3 worm cellular contexts compared by ENCODE assay signal in the genomic region with DNA sequence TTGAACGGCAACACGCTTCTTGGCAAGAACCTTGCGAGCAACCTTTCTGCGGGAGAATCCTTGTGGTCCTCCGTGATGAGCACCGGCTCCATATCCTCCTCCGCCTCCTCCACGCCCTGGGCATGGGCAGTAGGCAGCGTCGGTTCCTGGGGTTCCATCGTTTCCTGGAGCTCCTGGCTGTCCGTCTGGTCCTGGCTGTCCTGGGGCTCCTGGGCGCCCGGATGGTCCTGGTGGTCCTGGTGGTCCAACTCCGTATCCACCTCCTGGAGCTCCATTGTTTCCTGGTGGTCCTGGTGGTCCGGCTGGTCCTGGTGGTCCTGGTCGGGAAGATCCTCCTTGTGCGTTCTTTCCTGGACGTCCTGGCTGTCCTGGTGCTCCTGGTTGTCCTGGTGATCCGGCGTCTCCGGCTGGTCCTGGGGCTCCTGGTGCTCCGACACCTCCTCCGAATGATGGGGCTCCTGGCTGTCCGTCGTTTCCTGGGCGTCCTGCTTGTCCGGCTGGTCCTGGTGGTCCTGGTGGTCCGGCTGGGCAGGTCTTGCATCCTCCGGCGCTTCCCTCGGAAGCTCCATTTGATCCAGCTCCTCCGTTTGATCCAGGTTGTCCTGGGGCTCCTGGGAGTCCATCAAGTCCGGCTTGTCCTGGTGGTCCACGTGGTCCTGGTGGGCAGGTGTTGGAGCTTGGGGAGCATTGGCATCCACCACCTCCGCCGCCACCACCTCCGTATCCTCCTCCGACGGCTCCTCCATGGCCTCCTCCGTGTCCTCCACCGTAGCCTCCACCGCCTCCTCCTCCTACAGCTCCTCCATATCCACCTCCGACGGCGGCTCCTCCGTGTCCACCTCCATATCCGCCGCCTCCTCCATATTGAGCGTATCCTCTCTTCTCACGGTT.
TF ChIP-seq lines count a peak whose summit lies in the region.

No protein-coding gene starts in this region.

TF ChIP-seq in whole organism, L4 larva, 104 proteins besides CTCF, POLR2A, EP300 and RAD21:
- no peak for TF ChIP-seq madf-9 (GFP tag; conservative IDR thresholded peaks at IDR 0.05; lab: Robert Waterston, UW)
- no peak for TF ChIP-seq snpc-1.2 (GFP tag; IDR thresholded peaks at IDR 0.05; lab: Robert Waterston, UW)
- no peak for TF ChIP-seq unc-130 (GFP tag; optimal IDR thresholded peaks at IDR 0.05; lab: Kevin White, UChicago)
- no peak for TF ChIP-seq ztf-7 (tag; optimal IDR thresholded peaks at IDR 0.05; lab: Kevin White, UChicago)
- TF ChIP-seq nhr-237 (tag; optimal IDR thresholded peaks at IDR 0.05; lab: Kevin White, UChicago): no peak
- TF ChIP-seq zip-2 (tag; optimal IDR thresholded peaks at IDR 0.05; lab: Kevin White, UChicago): no peak
- TF ChIP-seq rbr-2 (tag; optimal IDR thresholded peaks at IDR 0.05; lab: Kevin White, UChicago): no peak
- TF ChIP-seq F44E2.7 (GFP tag; IDR thresholded peaks at IDR 0.05; lab: Robert Waterston, UW): no peak
- no peak for TF ChIP-seq nhr-28 (tag; optimal IDR thresholded peaks at IDR 0.05; lab: Kevin White, UChicago)
- TF ChIP-seq mdt-29 (GFP tag; IDR thresholded peaks at IDR 0.05; lab: Robert Waterston, UW): no peak
- 0 out of 2 replicates have a peak, but pooled peaks have one; percentile 9 for TF ChIP-seq lin-38 (GFP tag; IDR thresholded peaks at IDR 0.05; lab: Robert Waterston, UW)
- peak; percentile 96 for TF ChIP-seq set-16 (GFP tag; IDR thresholded peaks at IDR 0.05; lab: Robert Waterston, UW)
- TF ChIP-seq fkh-10 (GFP tag; optimal IDR thresholded peaks at IDR 0.05; lab: Kevin White, UChicago): no peak

TF ChIP-seq in whole organism, midembryonic, 9 proteins besides CTCF, POLR2A, EP300 and RAD21:
- TF ChIP-seq flt-1 (GFP tag; IDR thresholded peaks at IDR 0.05; lab: Robert Waterston, UW) (no peak), ztf-23 (GFP tag; IDR thresholded peaks at IDR 0.05; lab: Robert Waterston, UW) (0 out of 2 replicates have a peak, but pooled peaks have one; percentile 20), ref-1 (GFP tag; conservative IDR thresholded peaks at IDR 0.05; lab: Robert Waterston, UW) (no peak), tab-1 (GFP tag; IDR thresholded peaks at IDR 0.05; lab: Robert Waterston, UW) (peak; percentile 51; the same call in 1 of the 2 replicates), T22C8.4 (GFP tag; IDR thresholded peaks at IDR 0.05; lab: Robert Waterston, UW) (no peak), ztf-29 (GFP tag; IDR thresholded peaks at IDR 0.05; lab: Robert Waterston, UW) (no peak), cog-1 (tag; optimal IDR thresholded peaks at IDR 0.05; lab: Kevin White, UChicago) (no peak), klf-2 (GFP tag; conservative IDR thresholded peaks at IDR 0.05; lab: Robert Waterston, UW) (no peak), med-1 (GFP tag; optimal IDR thresholded peaks at IDR 0.05; lab: Kevin White, UChicago; ENCODE audit: insufficient read depth) (no peak)

TF ChIP-seq in whole organism, young adult, 124 proteins besides CTCF, POLR2A, EP300 and RAD21:
- no peak for TF ChIP-seq cebp-1 (GFP tag; IDR thresholded peaks at IDR 0.05; lab: Robert Waterston, UW)
- TF ChIP-seq cebp-1 (tag; optimal IDR thresholded peaks at IDR 0.05; lab: Kevin White, UChicago): no peak
- TF ChIP-seq repo-1 (tag; optimal IDR thresholded peaks at IDR 0.05; lab: Kevin White, UChicago): peak; percentile 31
- TF ChIP-seq mcd-1 (GFP tag; IDR thresholded peaks at IDR 0.05; lab: Robert Waterston, UW): peak; percentile 23; the same call in 1 of the 2 replicates
- peak; percentile 66; the same call in 1 of the 2 replicates for TF ChIP-seq nhr-120 (GFP tag; IDR thresholded peaks at IDR 0.05; lab: Robert Waterston, UW)
- peak; percentile 92 for TF ChIP-seq egrh-3 (GFP tag; IDR thresholded peaks at IDR 0.05; lab: Robert Waterston, UW)
- TF ChIP-seq hmg-20 (GFP tag; IDR thresholded peaks at IDR 0.05; lab: Robert Waterston, UW): no peak
- TF ChIP-seq ccch-3 (GFP tag; optimal IDR thresholded peaks at IDR 0.05; lab: Kevin White, UChicago): no peak
- peak; percentile 83 for TF ChIP-seq zfh-2 (GFP tag; conservative IDR thresholded peaks at IDR 0.05; lab: Robert Waterston, UW)
- TF ChIP-seq akir-1 (GFP tag; optimal IDR thresholded peaks at IDR 0.05; lab: Kevin White, UChicago): no peak
- no peak for TF ChIP-seq nfyb-1 (GFP tag; IDR thresholded peaks at IDR 0.05; lab: Robert Waterston, UW)
- TF ChIP-seq ets-4 (GFP tag; optimal IDR thresholded peaks at IDR 0.05; lab: Kevin White, UChicago): no peak
- 0 out of 2 replicates have a peak, but pooled peaks have one; percentile 20 for TF ChIP-seq aptf-2 (GFP tag; conservative IDR thresholded peaks at IDR 0.05; lab: Robert Waterston, UW)
- no peak for TF ChIP-seq ztf-28 (GFP tag; IDR thresholded peaks at IDR 0.05; lab: Robert Waterston, UW)
